Fruit fly (Drosophila melanogaster) whole organism, embryonic: ENCODE results near the gene CG10730.

Source experiments
- BEAF-32 ChIP-seq: fragments of 200-800 bp; sonication (Bioruptor generic); optimal IDR thresholded peaks from 3 replicates; lab custom pipeline; 2017; ENCODE audit warnings: missing biosample characterization, missing genetic modification characterization, mild to moderate bottlenecking, moderate library complexity, missing genetic modification reagents
- C15 ChIP-seq: fragments of 200-800 bp; sonication (Bioruptor generic); IDR thresholded peaks from 3 replicates; pipeline ENCODE4 v1.3.6; 2022; ENCODE audit warnings: missing biosample characterization, missing genetic modification characterization
- CG10431 ChIP-seq: fragments of 200-800 bp; sonication (Bioruptor generic); optimal IDR thresholded peaks from 3 replicates; lab custom pipeline; 2018; ENCODE audit warnings: missing biosample characterization, mild to moderate bottlenecking, missing genetic modification characterization
- CG10979 ChIP-seq: fragments of 200-800 bp; sonication (Bioruptor generic); optimal IDR thresholded peaks from 2 replicates; lab custom pipeline; 2018; ENCODE audit warnings: missing biosample characterization, mild to moderate bottlenecking, missing genetic modification characterization, moderate library complexity
- CG11398 ChIP-seq: fragments of 200-800 bp; sonication (Bioruptor generic); optimal IDR thresholded peaks from 2 replicates; lab custom pipeline; 2016; ENCODE audit warnings: missing biosample characterization, missing genetic modification characterization
- CG12391 ChIP-seq: fragments of 200-800 bp; sonication (Bioruptor generic); optimal IDR thresholded peaks from 3 replicates; lab custom pipeline; 2018; ENCODE audit warnings: missing biosample characterization, mild to moderate bottlenecking, missing genetic modification characterization, moderate library complexity
- CG14050 ChIP-seq: fragments of 200-800 bp; sonication (Bioruptor generic); IDR thresholded peaks from 3 replicates; pipeline ENCODE4 v1.3.6; 2022; ENCODE audit warnings: missing biosample characterization, missing genetic modification characterization
- CG15479 ChIP-seq: fragments of 200-800 bp; sonication (Bioruptor generic); optimal IDR thresholded peaks from 3 replicates; lab custom pipeline; 2019; ENCODE audit warnings: missing biosample characterization, mild to moderate bottlenecking, missing genetic modification characterization, moderate library complexity
- CG18619 ChIP-seq: fragments of 200-800 bp; sonication (Bioruptor generic); optimal IDR thresholded peaks from 3 replicates; lab custom pipeline; 2017; ENCODE audit warnings: missing biosample characterization, mild to moderate bottlenecking, missing genetic modification characterization
- CG2116 ChIP-seq: fragments of 200-800 bp; sonication (Bioruptor generic); optimal IDR thresholded peaks from 3 replicates; lab custom pipeline; 2018; ENCODE audit warnings: missing biosample characterization, mild to moderate bottlenecking, missing genetic modification characterization
- CG2875 ChIP-seq: fragments of 200-800 bp; sonication (Bioruptor generic); optimal IDR thresholded peaks from 2 replicates; lab custom pipeline; 2017; ENCODE audit warnings: missing biosample characterization, mild to moderate bottlenecking, missing genetic modification characterization, missing genetic modification reagents
- CG31224 ChIP-seq: fragments of 200-800 bp; sonication (Bioruptor generic); IDR thresholded peaks from 2 replicates; pipeline ENCODE4 v1.3.6; 2022; ENCODE audit warnings: missing biosample characterization, missing genetic modification characterization
- CG33213 ChIP-seq: fragments of 200-800 bp; sonication (Bioruptor generic); optimal IDR thresholded peaks from 3 replicates; lab custom pipeline; 2016; ENCODE audit warnings: missing biosample characterization, missing genetic modification characterization
- CG5180 ChIP-seq: fragments of 200-800 bp; sonication (Bioruptor generic); optimal IDR thresholded peaks from 3 replicates; lab custom pipeline; 2017; ENCODE audit warnings: missing biosample characterization, missing genetic modification characterization, mild to moderate bottlenecking, moderate library complexity, missing genetic modification reagents
- CG6175 ChIP-seq: fragments of 200-800 bp; sonication (Bioruptor generic); IDR thresholded peaks from 3 replicates; pipeline ENCODE4 v1.3.6; 2022; ENCODE audit warnings: missing biosample characterization, missing genetic modification characterization
- CG6854 ChIP-seq: fragments of 200-800 bp; sonication (Bioruptor generic); optimal IDR thresholded peaks from 3 replicates; lab custom pipeline; 2017; ENCODE audit warnings: missing biosample characterization, mild to moderate bottlenecking, missing genetic modification characterization
- CG7372 ChIP-seq: fragments of 200-800 bp; sonication (Bioruptor generic); IDR thresholded peaks from 2 replicates; pipeline ENCODE4 v1.3.6; 2022; ENCODE audit warnings: missing biosample characterization, missing genetic modification characterization
- CG7987 ChIP-seq: fragments of 200-800 bp; sonication (Bioruptor generic); optimal IDR thresholded peaks from 2 replicates; lab custom pipeline; 2018; ENCODE audit warnings: missing biosample characterization, mild to moderate bottlenecking, missing genetic modification characterization, moderate library complexity
- CG9817 ChIP-seq: fragments of 200-800 bp; sonication (Bioruptor generic); optimal IDR thresholded peaks from 2 replicates; lab custom pipeline; 2018; ENCODE audit warnings: missing biosample characterization, mild to moderate bottlenecking, missing genetic modification characterization, moderate library complexity
- D19A ChIP-seq: fragments of 200-800 bp; optimal IDR thresholded peaks from 3 replicates; lab custom pipeline; 2019; ENCODE audit warnings: missing biosample characterization, mild to moderate bottlenecking, missing genetic modification characterization, moderate library complexity
- Dek ChIP-seq: fragments of 200-800 bp; sonication (Bioruptor generic); optimal IDR thresholded peaks from 3 replicates; lab custom pipeline; 2019; ENCODE audit warnings: missing biosample characterization, mild to moderate bottlenecking, missing genetic modification characterization, moderate library complexity
- Dll ChIP-seq: fragments of 200-800 bp; sonication (Bioruptor generic); IDR thresholded peaks from 4 replicates; pipeline ENCODE4 v1.3.6; 2022; ENCODE audit warnings: missing biosample characterization, missing genetic modification characterization; ENCODE audit not compliant: partially characterized antibody
- E2f2 ChIP-seq: fragments of 200-800 bp; sonication (Bioruptor generic); IDR thresholded peaks from 2 replicates; pipeline ENCODE4 v1.3.6; 2022; ENCODE audit warnings: missing biosample characterization, missing genetic modification characterization
- Gsc ChIP-seq: fragments of 200-800 bp; sonication (Bioruptor generic); IDR thresholded peaks from 2 replicates; pipeline ENCODE4 v1.3.6; 2022; ENCODE audit warnings: missing biosample characterization, missing genetic modification characterization
- H2.0 ChIP-seq: fragments of 200-800 bp; sonication (Bioruptor generic); IDR thresholded peaks from 2 replicates; pipeline ENCODE4 v1.3.6; 2022; ENCODE audit warnings: missing biosample characterization, missing genetic modification characterization
- Hsf ChIP-seq: fragments of 200-800 bp; sonication (Bioruptor generic); optimal IDR thresholded peaks from 3 replicates; lab custom pipeline; 2016; ENCODE audit warnings: missing biosample characterization, missing genetic modification characterization
- MBD-R2 ChIP-seq: fragments of 200-800 bp; sonication (Bioruptor generic); IDR thresholded peaks from 2 replicates; pipeline ENCODE4 v1.3.6; 2022; ENCODE audit warnings: missing biosample characterization, missing genetic modification characterization
- NC2β ChIP-seq: fragments of 200-800 bp; sonication (Bioruptor generic); optimal IDR thresholded peaks from 2 replicates; lab custom pipeline; 2016; ENCODE audit warnings: missing biosample characterization, missing genetic modification characterization
- Ravus ChIP-seq: fragments of 200-800 bp; sonication (Bioruptor generic); IDR thresholded peaks from 2 replicates; pipeline ENCODE4 v1.3.6; 2022; ENCODE audit warnings: missing biosample characterization, missing genetic modification characterization
- Scr ChIP-seq: fragments of 200-800 bp; sonication (Bioruptor generic); IDR thresholded peaks from 2 replicates; pipeline ENCODE4 v1.3.6; 2022; ENCODE audit warnings: missing biosample characterization, missing genetic modification characterization; ENCODE audit not compliant: partially characterized antibody
- Taf1 ChIP-seq: fragments of 200-800 bp; sonication (Bioruptor generic); IDR thresholded peaks from 2 replicates; pipeline ENCODE4 v1.3.6; 2022; ENCODE audit warnings: missing biosample characterization, missing genetic modification characterization
- Xbp1 ChIP-seq: fragments of 200-800 bp; sonication (Bioruptor generic); optimal IDR thresholded peaks from 3 replicates; lab custom pipeline; 2016; ENCODE audit warnings: missing biosample characterization, mild to moderate bottlenecking, missing genetic modification characterization
- bcd ChIP-seq: fragments of 200-800 bp; sonication (Bioruptor generic); optimal IDR thresholded peaks from 2 replicates; lab custom pipeline; 2017; ENCODE audit warnings: missing biosample characterization, mild to moderate bottlenecking, missing genetic modification characterization
- chm ChIP-seq: fragments of 200-800 bp; sonication (Bioruptor generic); IDR thresholded peaks from 2 replicates; pipeline ENCODE4 v1.3.6; 2022; ENCODE audit warnings: missing biosample characterization, missing genetic modification characterization
- ems ChIP-seq: fragments of 200-800 bp; sonication (Bioruptor generic); optimal IDR thresholded peaks from 3 replicates; lab custom pipeline; 2016; ENCODE audit warnings: missing biosample characterization, missing genetic modification characterization
- gfzf ChIP-seq: fragments of 200-800 bp; sonication (Bioruptor generic); optimal IDR thresholded peaks from 2 replicates; lab custom pipeline; 2016; ENCODE audit warnings: missing biosample characterization, mild to moderate bottlenecking, missing genetic modification characterization, moderate library complexity
- gro ChIP-seq: fragments of 200-800 bp; sonication (Bioruptor generic); optimal IDR thresholded peaks from 2 replicates; lab custom pipeline; 2016; ENCODE audit warnings: missing biosample characterization, missing genetic modification characterization
- h ChIP-seq: fragments of >200 bp; optimal IDR thresholded peaks from 2 replicates; lab custom pipeline; 2017
- insv ChIP-seq, 2 experiments: fragments of 200-800 bp; sonication (Bioruptor generic); optimal IDR thresholded peaks; 3 replicates each; lab custom pipeline; 2016 to 2018; ENCODE audit warnings: missing biosample characterization in 2 of 2, missing genetic modification characterization in 2 of 2
- mam ChIP-seq: fragments of 200-800 bp; sonication (Bioruptor generic); optimal IDR thresholded peaks from 3 replicates; lab custom pipeline; 2016; ENCODE audit warnings: missing biosample characterization, missing genetic modification characterization
- mld ChIP-seq: fragments of 200-800 bp; sonication (Bioruptor generic); IDR thresholded peaks from 3 replicates; pipeline ENCODE4 v1.3.6; 2022; ENCODE audit warnings: missing biosample characterization, missing genetic modification characterization; ENCODE audit not compliant: partially characterized antibody
- nerfin-1 ChIP-seq: fragments of 200-800 bp; sonication (Bioruptor generic); optimal IDR thresholded peaks from 3 replicates; lab custom pipeline; 2019; ENCODE audit warnings: missing biosample characterization, mild to moderate bottlenecking, missing genetic modification characterization, moderate library complexity
- nerfin-2 ChIP-seq: fragments of 200-800 bp; sonication (Bioruptor generic); IDR thresholded peaks from 2 replicates; pipeline ENCODE4 v1.3.6; 2022; ENCODE audit warnings: missing biosample characterization, missing genetic modification characterization; ENCODE audit not compliant: partially characterized antibody
- pum ChIP-seq: fragments of 200-800 bp; sonication (Bioruptor generic); optimal IDR thresholded peaks from 2 replicates; lab custom pipeline; 2016; ENCODE audit warnings: missing biosample characterization, missing genetic modification characterization
- ranshi ChIP-seq: fragments of 200-800 bp; sonication (Bioruptor generic); IDR thresholded peaks from 2 replicates; pipeline ENCODE4 v1.3.6; 2022; ENCODE audit warnings: missing biosample characterization, missing genetic modification characterization
- sc ChIP-seq, 3 experiments: fragments of >200 bp in 2 of 3; fragments of 200-800 bp in 1 of 3; sonication (Bioruptor generic) in 1 of 3; optimal IDR thresholded peaks; 2 replicates in 2 of 3; 3 replicates in 1 of 3; lab custom pipeline; 2017; ENCODE audit warnings: mild to moderate bottlenecking in 1 of 3, missing biosample characterization in 1 of 3, missing genetic modification characterization in 1 of 3, missing genetic modification reagents in 1 of 3
- sisA ChIP-seq: fragments of 200-800 bp; sonication (Bioruptor generic); IDR thresholded peaks from 2 replicates; pipeline ENCODE4 v1.3.6; 2022; ENCODE audit warnings: missing biosample characterization, missing genetic modification characterization
- usp ChIP-seq: fragments of >200 bp; optimal IDR thresholded peaks from 2 replicates; lab custom pipeline; 2017; ENCODE audit warnings: missing biosample characterization, missing genetic modification characterization
- vnd ChIP-seq: fragments of 200-800 bp; sonication (Bioruptor generic); IDR thresholded peaks from 3 replicates; pipeline ENCODE4 v1.3.6; 2022; ENCODE audit warnings: missing biosample characterization, missing genetic modification characterization; ENCODE audit not compliant: partially characterized antibody

CG10730 gene

dm6 chr2L:20082965-20083855 lies 11.2 kb upstream of the CG10730 start (continued):
- no peak for TF ChIP-seq sisA (GFP tag; lab: Robert Waterston, UW)
- TF ChIP-seq Hsf, result no peak
- no peak for TF ChIP-seq ems (GFP tag; lab: Kevin White, UChicago)
- TF ChIP-seq CG15479 (GFP tag; lab: Kevin White, UChicago), result no peak
- TF ChIP-seq Xbp1 (GFP tag; lab: Kevin White, UChicago), result no peak
- TF ChIP-seq CG7372, result no peak
- TF ChIP-seq insv (GFP tag; optimal IDR thresholded peaks at IDR 0.05; lab: Kevin White, UChicago), result no peak
- no peak for TF ChIP-seq nerfin-2 (GFP tag; lab: Robert Waterston, UW)
- TF ChIP-seq CG9817 (tag; lab: Kevin White, UChicago), result peak; percentile 19
- TF ChIP-seq ranshi, result 0 out of 2 replicates have a peak, but pooled peaks have one; percentile 8
- TF ChIP-seq BEAF-32 (GFP tag; lab: Kevin White, UChicago), result no peak
- no peak for TF ChIP-seq Ravus (GFP tag; lab: Robert Waterston, UW)
- TF ChIP-seq CG6854, result peak; percentile 9
- no peak for TF ChIP-seq C15 (GFP tag; lab: Robert Waterston, UW)
- TF ChIP-seq gfzf (GFP tag; lab: Kevin White, UChicago), result no peak
- TF ChIP-seq vnd, result no peak
- TF ChIP-seq mam (GFP tag; lab: Kevin White, UChicago), result no peak
- TF ChIP-seq CG6175 (GFP tag; lab: Robert Waterston, UW), result peak; percentile 40; the same call in 1 of the 3 replicates
- TF ChIP-seq CG11398 (GFP tag; lab: Kevin White, UChicago), result peak; percentile 14
- no peak for TF ChIP-seq Scr (GFP tag; lab: Robert Waterston, UW)
- no peak for TF ChIP-seq NC2β (GFP tag; lab: Kevin White, UChicago)
- no peak for TF ChIP-seq CG33213 (GFP tag; lab: Kevin White, UChicago)
- no peak for TF ChIP-seq pum (GFP tag; lab: Kevin White, UChicago)
- no peak for TF ChIP-seq gro (GFP tag; lab: Kevin White, UChicago)
- TF ChIP-seq CG14050 (GFP tag; lab: Robert Waterston, UW), result no peak
- TF ChIP-seq CG31224, result no peak
- no peak for TF ChIP-seq D19A (tag; lab: Kevin White, UChicago)
- no peak for TF ChIP-seq usp (GFP tag; lab: Kevin White, UChicago)
- TF ChIP-seq CG10431, result no peak
- no peak for TF ChIP-seq nerfin-1 (tag; lab: Kevin White, UChicago)
- no peak for TF ChIP-seq CG18619 (GFP tag; lab: Kevin White, UChicago)
- TF ChIP-seq Dll, result no peak
- TF ChIP-seq CG7987 (GFP tag; lab: Kevin White, UChicago), result no peak
- TF ChIP-seq sc (optimal IDR thresholded peaks at IDR 0.05; lab: Kevin White, UChicago), result no peak
- no peak for TF ChIP-seq sc (GFP tag; optimal IDR thresholded peaks at IDR 0.05; lab: Kevin White, UChicago)
- no peak for TF ChIP-seq MBD-R2 (GFP tag; lab: Robert Waterston, UW)
- no peak for TF ChIP-seq E2f2
- TF ChIP-seq bcd, result no peak
- TF ChIP-seq H2.0 (GFP tag; lab: Robert Waterston, UW), result no peak
- no peak for TF ChIP-seq CG2875
- TF ChIP-seq mld, result no peak
- TF ChIP-seq Taf1, result no peak
- peak; percentile 21 for TF ChIP-seq CG5180
- TF ChIP-seq CG2116 (GFP tag; lab: Kevin White, UChicago), result no peak
- no peak for TF ChIP-seq CG10979 (tag; lab: Kevin White, UChicago)
- TF ChIP-seq h (lab: Kevin White, UChicago), result no peak
- peak; percentile 9 for TF ChIP-seq CG12391 (tag; lab: Kevin White, UChicago)
- TF ChIP-seq chm (GFP tag; lab: Robert Waterston, UW), result no peak
- TF ChIP-seq Dek (tag; lab: Kevin White, UChicago), result no peak
- no peak for TF ChIP-seq Gsc (GFP tag; lab: Robert Waterston, UW)
